Fruit fly (Drosophila melanogaster): ENCODE data around the gene Vps53.

The Vps53 gene

DNA sequence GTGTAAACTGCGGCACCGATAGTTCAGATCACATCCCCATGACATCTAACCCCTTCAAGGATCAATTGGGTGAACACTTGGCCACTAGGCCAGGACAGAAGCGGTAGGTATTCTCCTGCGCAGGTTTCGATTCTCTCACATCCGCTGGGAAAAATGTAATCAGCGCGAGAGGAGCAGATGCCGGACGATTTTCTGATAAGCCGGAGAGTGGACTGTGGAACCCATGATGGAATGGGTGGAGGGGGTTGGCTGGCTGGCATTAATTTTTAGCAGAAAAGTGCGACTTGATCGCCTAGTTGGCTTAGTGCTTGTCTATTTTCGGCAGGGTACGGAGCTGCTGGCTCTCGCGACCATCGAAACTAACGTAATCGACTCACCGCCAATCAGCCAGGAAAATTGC, 2.2 kb upstream of the Vps53 start, which contains the start of gene Tps1:
TSS of gene Tps1 (plus strand) at position 301 of the 400 bp plus-strand sequence.
- TF ChIP-seq Pif1A (GFP tag; optimal IDR thresholded peaks at IDR 0.05) (no peak), gl (tag; optimal IDR thresholded peaks at IDR 0.05) (no peak), CG10348 (GFP tag; IDR thresholded peaks at IDR 0.05) (no peak), CG4496 (GFP tag; IDR thresholded peaks at IDR 0.05) (no peak), CG8301 (tag; optimal IDR thresholded peaks at IDR 0.05) (no peak), Pif1B (GFP tag; optimal IDR thresholded peaks at IDR 0.05) (no peak), CG12605 (GFP tag; IDR thresholded peaks at IDR 0.05) (no peak), CG13204 (GFP tag; optimal IDR thresholded peaks at IDR 0.05) (no peak), CG9948 (tag; optimal IDR thresholded peaks at IDR 0.05) (no peak), EcR (GFP tag; optimal IDR thresholded peaks at IDR 0.05) (no peak), CG15710 (tag; optimal IDR thresholded peaks at IDR 0.05) (no peak), CG17806 (tag; optimal IDR thresholded peaks at IDR 0.05) (no peak), D1 (tag; optimal IDR thresholded peaks at IDR 0.05) (no peak), rn (GFP tag; IDR thresholded peaks at IDR 0.05) (no peak), CG32121 (GFP tag; IDR thresholded peaks at IDR 0.05) (no peak), Snoo (tag; optimal IDR thresholded peaks at IDR 0.05) (no peak), CG14655 (GFP tag; optimal IDR thresholded peaks at IDR 0.05) (no peak), Ets98B (GFP tag; IDR thresholded peaks at IDR 0.05) (no peak)

DNA sequence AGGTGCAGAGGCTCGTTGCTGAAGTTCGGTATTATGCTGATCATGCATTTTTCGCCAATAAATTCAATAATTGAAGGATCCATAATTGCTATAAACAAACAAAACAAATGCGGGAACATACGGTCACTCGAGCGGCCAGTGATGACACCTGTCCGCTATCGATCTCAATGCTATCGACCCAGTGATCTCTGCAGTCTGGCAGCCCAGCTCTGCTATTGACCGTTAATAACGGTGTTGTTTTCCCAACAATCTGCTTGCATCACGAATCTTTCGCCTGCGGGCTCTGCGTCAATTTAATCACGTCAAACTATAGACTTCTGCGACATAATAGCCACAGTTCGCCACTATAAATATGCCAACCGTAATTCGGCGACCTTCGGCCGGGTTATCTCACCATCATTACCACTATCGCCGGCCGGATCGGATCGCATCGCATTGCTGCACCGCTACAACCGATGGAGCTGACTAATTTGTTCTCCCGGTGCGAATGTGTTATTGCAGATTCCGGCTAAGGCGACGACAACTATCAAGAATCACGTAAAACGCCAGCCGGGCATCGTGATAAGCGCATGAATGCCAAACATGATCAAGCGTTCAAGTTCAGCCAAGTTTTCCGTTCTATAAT, 1.2 kb upstream of the Vps53 start, which contains the start of gene Psf2:
TSS of gene Psf2 (minus strand) at position 431 of the 625 bp plus-strand sequence.
- TF ChIP-seq CG4496 (GFP tag; IDR thresholded peaks at IDR 0.05) (peak; percentile 21; the same call in 1 of the 3 replicates), EcR (GFP tag; optimal IDR thresholded peaks at IDR 0.05) (no peak), Snoo (tag; optimal IDR thresholded peaks at IDR 0.05) (no peak), D1 (tag; optimal IDR thresholded peaks at IDR 0.05) (no peak), Ets98B (GFP tag; IDR thresholded peaks at IDR 0.05) (no peak), fd96Ca (GFP tag; IDR thresholded peaks at IDR 0.05) (no peak), CG32121 (GFP tag; IDR thresholded peaks at IDR 0.05) (no peak), CG14655 (GFP tag; optimal IDR thresholded peaks at IDR 0.05) (no peak)

dm6 chr2L:4382522-4382921, 3.3 kb downstream of the Vps53 start, which contains the start of gene CG17612:
Gene CG17612, minus strand, starts transcription at chr2L:4382735.
- TF ChIP-seq CG4496 (GFP tag; IDR thresholded peaks at IDR 0.05) (no peak), CG8301 (tag; optimal IDR thresholded peaks at IDR 0.05) (no peak), fd96Ca (GFP tag; IDR thresholded peaks at IDR 0.05) (no peak), CG32121 (GFP tag; IDR thresholded peaks at IDR 0.05) (no peak), gl (tag; optimal IDR thresholded peaks at IDR 0.05) (no peak), CG12605 (GFP tag; IDR thresholded peaks at IDR 0.05) (no peak)

- no peak for TF ChIP-seq Pif1B (GFP tag; optimal IDR thresholded peaks at IDR 0.05)
- no peak for TF ChIP-seq CG12605 (GFP tag; IDR thresholded peaks at IDR 0.05)
- no peak for TF ChIP-seq CG10348 (GFP tag; IDR thresholded peaks at IDR 0.05)
- TF ChIP-seq CG8159 (tag; optimal IDR thresholded peaks at IDR 0.05), result no peak
- no peak for TF ChIP-seq D1 (tag; optimal IDR thresholded peaks at IDR 0.05)
- no peak for TF ChIP-seq CG4496 (GFP tag; IDR thresholded peaks at IDR 0.05)
- no peak for TF ChIP-seq fd96Ca (GFP tag; IDR thresholded peaks at IDR 0.05)
- TF ChIP-seq CG8301 (tag; optimal IDR thresholded peaks at IDR 0.05), result no peak
- no peak for TF ChIP-seq Ets98B (GFP tag; IDR thresholded peaks at IDR 0.05)
- no peak for TF ChIP-seq CG15710 (tag; optimal IDR thresholded peaks at IDR 0.05)
- TF ChIP-seq EcR (GFP tag; optimal IDR thresholded peaks at IDR 0.05), result no peak
- TF ChIP-seq rn (GFP tag; IDR thresholded peaks at IDR 0.05), result no peak
- TF ChIP-seq CG9948 (tag; optimal IDR thresholded peaks at IDR 0.05), result no peak
- no peak for TF ChIP-seq CG32121 (GFP tag; IDR thresholded peaks at IDR 0.05)
- TF ChIP-seq gl (tag; optimal IDR thresholded peaks at IDR 0.05), result no peak
Measured at dm6 chr2L:4378380-4378779, 7.5 kb downstream of the Vps53 start.

- no peak for TF ChIP-seq Snoo (tag; optimal IDR thresholded peaks at IDR 0.05)
- peak; percentile 50 for TF ChIP-seq EcR (GFP tag; optimal IDR thresholded peaks at IDR 0.05)
Measured at dm6 chr2L:4377747-4378146, 8.1 kb downstream of the Vps53 start.

dm6 chr2L:4375035-4376009, 10.5 kb downstream of the Vps53 start:
- TF ChIP-seq CG9948 (tag; optimal IDR thresholded peaks at IDR 0.05) (no peak), gl (tag; optimal IDR thresholded peaks at IDR 0.05) (peak; percentile 65), rn (GFP tag; IDR thresholded peaks at IDR 0.05) (0 out of 2 replicates have a peak, but pooled peaks have one; percentile 9), CG8301 (tag; optimal IDR thresholded peaks at IDR 0.05) (peak; percentile 5), CG14655 (GFP tag; optimal IDR thresholded peaks at IDR 0.05) (no peak), fd96Ca (GFP tag; IDR thresholded peaks at IDR 0.05) (peak; percentile 58; the same call in 1 of the 3 replicates), CG12605 (GFP tag; IDR thresholded peaks at IDR 0.05) (no peak; the same call in 1 of the 2 replicates), EcR (GFP tag; optimal IDR thresholded peaks at IDR 0.05) (peak; percentile 80), Ets98B (GFP tag; IDR thresholded peaks at IDR 0.05) (peak; percentile 57; the same call in 1 of the 2 replicates), CG4496 (GFP tag; IDR thresholded peaks at IDR 0.05) (peak; percentile 48; the same call in 1 of the 3 replicates), CG13204 (GFP tag; optimal IDR thresholded peaks at IDR 0.05) (peak; percentile 31), CG17806 (tag; optimal IDR thresholded peaks at IDR 0.05) (no peak), CG8159 (tag; optimal IDR thresholded peaks at IDR 0.05) (peak; percentile 20)

Data from whole organism, pupa.